Worm (Caenorhabditis elegans) whole organism, late embryonic: Measurements from ENCODE around the gene obr-2.

Experiments
- C38D4.7 ChIP-seq: fragments of 200-800 bp; sonication (Bioruptor generic); optimal IDR thresholded peaks from 2 replicates; lab custom pipeline; 2018; ENCODE audit warnings: mild to moderate bottlenecking, missing genetic modification characterization, moderate library complexity, missing compliant biosample characterization
- F13H6.1 ChIP-seq: sonication (generic microtip); optimal IDR thresholded peaks from 2 replicates; lab custom pipeline; 2016; ENCODE audit warnings: missing genetic modification characterization, missing compliant biosample characterization
- K02D7.2 ChIP-seq: sonication (generic microtip); optimal IDR thresholded peaks from 2 replicates; lab custom pipeline; 2017; ENCODE audit warnings: mild to moderate bottlenecking, missing genetic modification characterization, missing compliant biosample characterization
- K09A11.1 ChIP-seq: sonication (generic microtip); optimal IDR thresholded peaks from 2 replicates; lab custom pipeline; 2017; ENCODE audit warnings: antibody characterized with exemption, mild to moderate bottlenecking, missing genetic modification characterization, missing compliant biosample characterization; ENCODE audit not compliant: insufficient read depth
- T23F11.4 ChIP-seq: fragments of 200-800 bp; sonication (Bioruptor generic); optimal IDR thresholded peaks from 2 replicates; lab custom pipeline; 2018; ENCODE audit warnings: mild to moderate bottlenecking, missing genetic modification characterization, missing compliant biosample characterization
- ahr-1 ChIP-seq: sonication (generic microtip); optimal IDR thresholded peaks from 2 replicates; lab custom pipeline; 2016; ENCODE audit warnings: missing genetic modification characterization, missing compliant biosample characterization
- ceh-18 ChIP-seq: sonication (generic microtip); optimal IDR thresholded peaks from 2 replicates; lab custom pipeline; 2016; ENCODE audit warnings: missing genetic modification characterization, missing compliant biosample characterization
- ceh-19 ChIP-seq: fragments of 200-800 bp; sonication (Bioruptor generic); optimal IDR thresholded peaks from 2 replicates; lab custom pipeline; 2018; ENCODE audit warnings: mild to moderate bottlenecking, missing genetic modification characterization, missing compliant biosample characterization
- ceh-2 ChIP-seq: sonication (generic microtip); optimal IDR thresholded peaks from 2 replicates; lab custom pipeline; 2016; ENCODE audit warnings: missing genotype, missing genetic modification characterization, missing compliant biosample characterization
- ceh-22 ChIP-seq: sonication (generic microtip); optimal IDR thresholded peaks from 2 replicates; lab custom pipeline; 2017; ENCODE audit warnings: missing biosample characterization, missing genetic modification characterization
- ceh-30 ChIP-seq: fragments of 150-350 bp; optimal IDR thresholded peaks from 2 replicates; lab custom pipeline; 2014; ENCODE audit warnings: missing biosample characterization, missing genetic modification characterization
- ceh-31 ChIP-seq: sonication (generic microtip); optimal IDR thresholded peaks from 2 replicates; lab custom pipeline; 2016; ENCODE audit warnings: missing genetic modification characterization, missing compliant biosample characterization
- ceh-45 ChIP-seq: fragments of 200-800 bp; sonication (Bioruptor generic); IDR thresholded peaks from 2 replicates; pipeline ENCODE4 v1.3.6; 2022; ENCODE audit warnings: missing genetic modification reagents, missing genetic modification characterization, missing compliant biosample characterization
- ceh-48 ChIP-seq: sonication (generic microtip); optimal IDR thresholded peaks from 2 replicates; lab custom pipeline; 2016; ENCODE audit warnings: missing genetic modification characterization, inconsistent platforms, missing compliant biosample characterization
- ceh-9 ChIP-seq: sonication (generic microtip); optimal IDR thresholded peaks from 2 replicates; lab custom pipeline; 2016; ENCODE audit warnings: mild to moderate bottlenecking, missing genetic modification characterization, inconsistent platforms, missing compliant biosample characterization
- che-1 ChIP-seq: sonication (generic microtip); optimal IDR thresholded peaks from 2 replicates; lab custom pipeline; 2016; ENCODE audit warnings: mild to moderate bottlenecking, missing genetic modification characterization, missing compliant biosample characterization
- dmd-4 ChIP-seq: sonication (generic microtip); optimal IDR thresholded peaks from 2 replicates; lab custom pipeline; 2016; ENCODE audit warnings: borderline replicate concordance, missing genetic modification characterization, missing compliant biosample characterization
- dve-1 ChIP-seq: sonication (generic microtip); optimal IDR thresholded peaks from 2 replicates; lab custom pipeline; 2017; ENCODE audit warnings: antibody characterized with exemption, mild to moderate bottlenecking, missing genetic modification characterization, missing compliant biosample characterization
- elt-2 ChIP-seq: sonication (generic microtip); optimal IDR thresholded peaks from 2 replicates; lab custom pipeline; 2016; ENCODE audit warnings: missing genetic modification reagents, missing genetic modification characterization, missing compliant biosample characterization
- ets-4 ChIP-seq: sonication (generic microtip); optimal IDR thresholded peaks from 2 replicates; lab custom pipeline; 2016; ENCODE audit warnings: missing genetic modification characterization, missing compliant biosample characterization
- eyg-1 ChIP-seq: sonication (generic microtip); optimal IDR thresholded peaks from 2 replicates; lab custom pipeline; 2016; ENCODE audit warnings: missing genotype, missing genetic modification characterization, missing compliant biosample characterization
- fax-1 ChIP-seq: sonication (generic microtip); optimal IDR thresholded peaks from 2 replicates; lab custom pipeline; 2016; ENCODE audit warnings: missing genotype, missing genetic modification characterization, missing compliant biosample characterization
- fkh-10 ChIP-seq: fragments of 150-350 bp; optimal IDR thresholded peaks from 2 replicates; lab custom pipeline; 2014; ENCODE audit warnings: missing biosample characterization, missing genetic modification reagents, missing genetic modification characterization
- fkh-6 ChIP-seq: sonication (generic microtip); optimal IDR thresholded peaks from 2 replicates; lab custom pipeline; 2016; ENCODE audit warnings: missing genetic modification characterization, missing compliant biosample characterization
- hlh-13 ChIP-seq: fragments of 200-800 bp; sonication (Bioruptor generic); optimal IDR thresholded peaks from 2 replicates; lab custom pipeline; 2018; ENCODE audit warnings: mild to moderate bottlenecking, missing genetic modification characterization, missing compliant biosample characterization
- hlh-6 ChIP-seq: sonication (generic microtip); optimal IDR thresholded peaks from 2 replicates; lab custom pipeline; 2016; ENCODE audit warnings: missing genotype, missing genetic modification characterization, missing compliant biosample characterization
- hlh-8 ChIP-seq: sonication (generic microtip); optimal IDR thresholded peaks from 2 replicates; lab custom pipeline; 2016; ENCODE audit warnings: missing genotype, missing genetic modification characterization, missing compliant biosample characterization
- lim-6 ChIP-seq: sonication (generic microtip); optimal IDR thresholded peaks from 2 replicates; lab custom pipeline; 2016; ENCODE audit warnings: missing genetic modification characterization, missing compliant biosample characterization
- lin-11 ChIP-seq: fragments of 200-800 bp; sonication (Bioruptor generic); optimal IDR thresholded peaks from 2 replicates; lab custom pipeline; 2018; ENCODE audit warnings: mild to moderate bottlenecking, missing genetic modification characterization, missing compliant biosample characterization
- madf-2 ChIP-seq: sonication (generic microtip); optimal IDR thresholded peaks from 2 replicates; lab custom pipeline; 2017; ENCODE audit warnings: missing genetic modification characterization, missing compliant biosample characterization
- nfya-1 ChIP-seq: sonication (generic microtip); optimal IDR thresholded peaks from 2 replicates; lab custom pipeline; 2017; ENCODE audit warnings: missing genetic modification characterization, mild to moderate bottlenecking, missing compliant biosample characterization, antibody characterized with exemption, moderate library complexity
- nhr-11 ChIP-seq: fragments of 150-350 bp; optimal IDR thresholded peaks from 2 replicates; lab custom pipeline; 2014; ENCODE audit warnings: missing biosample characterization, missing genetic modification characterization
- npax-4 ChIP-seq: sonication (generic microtip); optimal IDR thresholded peaks from 2 replicates; lab custom pipeline; 2016; ENCODE audit warnings: missing genetic modification characterization, missing compliant biosample characterization
- odd-2 ChIP-seq: sonication (generic microtip); optimal IDR thresholded peaks from 2 replicates; lab custom pipeline; 2017; ENCODE audit warnings: antibody characterized with exemption, mild to moderate bottlenecking, missing genetic modification characterization, missing compliant biosample characterization
- pax-1 ChIP-seq: fragments of 150-350 bp; optimal IDR thresholded peaks from 2 replicates; lab custom pipeline; 2014; ENCODE audit warnings: missing biosample characterization, missing genetic modification characterization
- pha-2 ChIP-seq: sonication (generic microtip); optimal IDR thresholded peaks from 2 replicates; lab custom pipeline; 2017; ENCODE audit warnings: mild to moderate bottlenecking, missing genetic modification characterization, missing compliant biosample characterization
- pha-4 ChIP-seq: fragments of 150-350 bp; optimal IDR thresholded peaks from 2 replicates; lab custom pipeline; 2018; ENCODE audit warnings: missing biosample characterization, missing genetic modification reagents, missing genetic modification characterization
- pqm-1 ChIP-seq: sonication (generic microtip); optimal IDR thresholded peaks from 2 replicates; lab custom pipeline; 2016; ENCODE audit warnings: missing genetic modification characterization, missing compliant biosample characterization
- pros-1 ChIP-seq: fragments of 150-350 bp; optimal IDR thresholded peaks from 2 replicates; lab custom pipeline; 2014; ENCODE audit warnings: missing biosample characterization, missing genetic modification reagents, missing genetic modification characterization
- ref-2 ChIP-seq: sonication (generic microtip); optimal IDR thresholded peaks from 2 replicates; lab custom pipeline; 2016; ENCODE audit warnings: missing genetic modification characterization, missing compliant biosample characterization
- rnt-1 ChIP-seq: sonication (generic microtip); optimal IDR thresholded peaks from 2 replicates; lab custom pipeline; 2016; ENCODE audit warnings: missing genetic modification characterization, missing compliant biosample characterization
- sdc-2 ChIP-seq: sonication (generic microtip); optimal IDR thresholded peaks from 2 replicates; lab custom pipeline; 2016; ENCODE audit warnings: missing genotype, missing genetic modification characterization, missing compliant biosample characterization
- sox-2 ChIP-seq: fragments of 200-800 bp; sonication (Bioruptor generic); IDR thresholded peaks from 2 replicates; pipeline ENCODE4 v1.3.6; 2022; ENCODE audit warnings: missing genetic modification reagents, missing genetic modification characterization, missing compliant biosample characterization
- sox-4 ChIP-seq: sonication (generic microtip); optimal IDR thresholded peaks from 2 replicates; lab custom pipeline; 2017; ENCODE audit warnings: mild to moderate bottlenecking, missing genetic modification characterization, inconsistent platforms, missing compliant biosample characterization
- syd-9 ChIP-seq: sonication (generic microtip); optimal IDR thresholded peaks from 2 replicates; lab custom pipeline; 2016; ENCODE audit warnings: mild to moderate bottlenecking, missing genetic modification characterization, moderate library complexity, missing compliant biosample characterization
- tbx-2 ChIP-seq: sonication (generic microtip); optimal IDR thresholded peaks from 2 replicates; lab custom pipeline; 2016; ENCODE audit warnings: missing genetic modification characterization, missing compliant biosample characterization
- tbx-7 ChIP-seq: sonication (generic microtip); optimal IDR thresholded peaks from 2 replicates; lab custom pipeline; 2016; ENCODE audit warnings: missing genotype, missing genetic modification characterization, missing compliant biosample characterization
- ttx-3 ChIP-seq: sonication (generic microtip); optimal IDR thresholded peaks from 2 replicates; lab custom pipeline; 2016; ENCODE audit warnings: missing genetic modification reagents, missing genetic modification characterization, missing compliant biosample characterization
- unc-42 ChIP-seq: sonication (generic microtip); optimal IDR thresholded peaks from 2 replicates; lab custom pipeline; 2016; ENCODE audit warnings: missing genotype, missing genetic modification characterization, missing compliant biosample characterization
- unc-55 ChIP-seq: sonication (generic microtip); optimal IDR thresholded peaks from 2 replicates; lab custom pipeline; 2017; ENCODE audit warnings: missing biosample characterization, missing genetic modification reagents, missing genetic modification characterization
- unc-86 ChIP-seq: sonication (generic microtip); optimal IDR thresholded peaks from 2 replicates; lab custom pipeline; 2016; ENCODE audit warnings: missing genetic modification characterization, missing compliant biosample characterization
- zip-5 ChIP-seq: sonication (generic microtip); optimal IDR thresholded peaks from 2 replicates; lab custom pipeline; 2016; ENCODE audit warnings: missing genetic modification characterization, missing compliant biosample characterization
- ztf-16 ChIP-seq: sonication (generic microtip); optimal IDR thresholded peaks from 2 replicates; lab custom pipeline; 2017; ENCODE audit warnings: missing genetic modification characterization, missing compliant biosample characterization

The obr-2 gene

ce11 chrV:15002184-15002690 is 11.8 kb downstream of the obr-2 start, which contains the start of the genes fib-1 and mut-15:
fib-1 (minus strand) TSS chrV:15002223.
mut-15 (plus strand) TSS chrV:15002543.
- TF ChIP-seq ceh-19 (peak; percentile 66), ztf-16 (tag; lab: Kevin White, UChicago) (peak; percentile 89), npax-4 (tag; lab: Kevin White, UChicago) (peak; percentile 41), dmd-4 (tag; lab: Kevin White, UChicago) (peak; percentile 19), pha-2 (tag; lab: Kevin White, UChicago) (peak; percentile 51), hlh-6 (peak; percentile 73), lim-6 (peak; percentile 95), ceh-9 (tag; lab: Kevin White, UChicago) (no peak), unc-55 (GFP tag; lab: Kevin White, UChicago) (peak; percentile 83), K09A11.1 (tag; lab: Kevin White, UChicago) (peak; percentile 41), ceh-22 (tag; lab: Kevin White, UChicago) (no peak), odd-2 (tag; lab: Kevin White, UChicago) (no peak), pros-1 (tag; lab: Kevin White, UChicago) (peak; percentile 3), hlh-8 (tag; lab: Kevin White, UChicago) (peak; percentile 77), nfya-1 (tag; lab: Kevin White, UChicago) (peak; percentile 86), ceh-31 (tag; lab: Kevin White, UChicago) (peak; percentile 99), sox-4 (peak; percentile 21), fkh-10 (no peak), ceh-48 (peak; percentile 95), ceh-18 (tag; lab: Kevin White, UChicago) (peak; percentile 97), F13H6.1 (tag; lab: Kevin White, UChicago) (peak; percentile 88), fkh-6 (peak; percentile 70), unc-86 (peak; percentile 79), sdc-2 (peak; percentile 65), lin-11 (tag; lab: Kevin White, UChicago) (no peak), zip-5 (peak; percentile 93), ceh-30 (tag; lab: Kevin White, UChicago) (no peak), elt-2 (tag; lab: Kevin White, UChicago) (peak; percentile 87), hlh-13 (peak; percentile 2), pax-1 (tag; lab: Kevin White, UChicago) (peak; percentile 60), tbx-7 (tag; lab: Kevin White, UChicago) (peak; percentile 89), C38D4.7 (no peak), nhr-11 (tag; lab: Kevin White, UChicago) (no peak), pqm-1 (tag; lab: Kevin White, UChicago) (peak; percentile 82), syd-9 (tag; lab: Kevin White, UChicago) (peak; percentile 76), ahr-1 (tag; lab: Kevin White, UChicago) (peak; percentile 81), unc-42 (tag; lab: Kevin White, UChicago) (peak; percentile 91), tbx-2 (peak; percentile 98), T23F11.4 (GFP tag; lab: Kevin White, UChicago) (peak; percentile 23), ceh-45 (GFP tag; lab: Robert Waterston, UW) (0 out of 2 replicates have a peak, but pooled peaks have one; percentile 18), madf-2 (tag; lab: Kevin White, UChicago) (peak; percentile 40), eyg-1 (peak; percentile 67), ets-4 (tag; lab: Kevin White, UChicago) (peak; percentile 92), sox-2 (GFP tag; lab: Robert Waterston, UW) (no peak), K02D7.2 (no peak), rnt-1 (tag; lab: Kevin White, UChicago) (peak; percentile 95), dve-1 (tag; lab: Kevin White, UChicago) (peak; percentile 67), che-1 (tag; lab: Kevin White, UChicago) (peak; percentile 38), fax-1 (tag; lab: Kevin White, UChicago) (peak; percentile 90), ref-2 (peak; percentile 97), ttx-3 (peak; percentile 45), ceh-2 (peak; percentile 95), pha-4 (tag; lab: Kevin White, UChicago) (no peak)
